Worm (Caenorhabditis elegans) whole organism, mixed stage, embryonic: ENCODE measurements around the gene srw-119.
"Not testable (repeated sequence)": the region's sequence is repeated elsewhere in the genome, so short reads cannot be mapped to it uniquely, and the experiment has no call there.

ENCODE experiments used
- M03D4.4 ChIP-seq: sonication (generic microtip); optimal IDR thresholded peaks from 2 replicates; lab custom pipeline; 2017; ENCODE audit warnings: mild to moderate bottlenecking, missing genetic modification characterization, missing compliant biosample characterization
- bed-3 ChIP-seq: fragments of 200-800 bp; sonication (Bioruptor generic); optimal IDR thresholded peaks from 3 replicates; lab custom pipeline; 2018; ENCODE audit warnings: mild to moderate bottlenecking, missing genetic modification characterization, moderate library complexity, missing compliant biosample characterization
- blmp-1 ChIP-seq: fragments of 150-350 bp; optimal IDR thresholded peaks from 2 replicates; lab custom pipeline; 2014; ENCODE audit warnings: missing biosample characterization, missing genetic modification characterization
- ceh-43 ChIP-seq: fragments of 200-800 bp; sonication (Bioruptor generic); optimal IDR thresholded peaks from 2 replicates; lab custom pipeline; 2018; ENCODE audit warnings: mild to moderate bottlenecking, missing genetic modification characterization, moderate library complexity, missing compliant biosample characterization
- ceh-83 ChIP-seq: fragments of 200-800 bp; sonication (Bioruptor generic); optimal IDR thresholded peaks from 2 replicates; lab custom pipeline; 2018; ENCODE audit warnings: mild to moderate bottlenecking, missing genetic modification characterization, missing compliant biosample characterization
- ces-1 ChIP-seq: fragments of 150-350 bp; optimal IDR thresholded peaks from 2 replicates; lab custom pipeline; 2014; ENCODE audit warnings: missing biosample characterization, missing genetic modification reagents, missing genetic modification characterization
- drap-1 ChIP-seq: fragments of 200-800 bp; sonication (Bioruptor generic); optimal IDR thresholded peaks from 3 replicates; lab custom pipeline; 2018; ENCODE audit warnings: mild to moderate bottlenecking, missing genetic modification characterization, missing compliant biosample characterization
- elt-3 ChIP-seq: fragments of 150-350 bp; optimal IDR thresholded peaks from 2 replicates; lab custom pipeline; 2014; ENCODE audit warnings: missing biosample characterization, missing genetic modification characterization
- flh-1 ChIP-seq: fragments of 200-800 bp; sonication (Bioruptor generic); optimal IDR thresholded peaks from 2 replicates; lab custom pipeline; 2018; ENCODE audit warnings: mild to moderate bottlenecking, missing genetic modification characterization, moderate library complexity, missing compliant biosample characterization
- ham-2 ChIP-seq: fragments of 200-800 bp; sonication (Bioruptor generic); optimal IDR thresholded peaks from 2 replicates; lab custom pipeline; 2018; ENCODE audit warnings: mild to moderate bottlenecking, missing genetic modification characterization, missing compliant biosample characterization
- hlh-1 ChIP-seq: fragments of 150-350 bp; optimal IDR thresholded peaks from 2 replicates; lab custom pipeline; 2014; ENCODE audit warnings: missing biosample characterization, missing genetic modification reagents, missing genetic modification characterization
- lsy-2 ChIP-seq: fragments of 150-350 bp; optimal IDR thresholded peaks from 2 replicates; lab custom pipeline; 2014; ENCODE audit warnings: missing biosample characterization, missing genetic modification characterization
- mab-5 ChIP-seq: fragments of 150-350 bp; optimal IDR thresholded peaks from 2 replicates; lab custom pipeline; 2014; ENCODE audit warnings: missing biosample characterization, missing genetic modification characterization
- mls-2 ChIP-seq: sonication (generic microtip); optimal IDR thresholded peaks from 2 replicates; lab custom pipeline; 2016; ENCODE audit warnings: mild to moderate bottlenecking, missing genetic modification characterization, moderate library complexity, missing compliant biosample characterization
- nhr-12 ChIP-seq: fragments of 150-350 bp; optimal IDR thresholded peaks from 2 replicates; lab custom pipeline; 2014; ENCODE audit warnings: missing biosample characterization, missing genetic modification characterization
- nhr-2 ChIP-seq: fragments of 150-350 bp; optimal IDR thresholded peaks from 2 replicates; lab custom pipeline; 2014; ENCODE audit warnings: missing biosample characterization, missing genetic modification characterization
- nhr-237 ChIP-seq: fragments of 150-350 bp; optimal IDR thresholded peaks from 2 replicates; lab custom pipeline; 2014; ENCODE audit warnings: missing biosample characterization, missing genetic modification characterization
- nhr-28 ChIP-seq: fragments of 150-350 bp; optimal IDR thresholded peaks from 2 replicates; lab custom pipeline; 2014; ENCODE audit warnings: missing biosample characterization, missing genetic modification characterization
- nhr-76 ChIP-seq: sonication (generic microtip); optimal IDR thresholded peaks from 2 replicates; lab custom pipeline; 2017; ENCODE audit warnings: missing biosample characterization, missing genetic modification characterization
- pha-4 ChIP-seq: fragments of 150-350 bp; optimal IDR thresholded peaks from 2 replicates; lab custom pipeline; 2018; ENCODE audit warnings: missing biosample characterization, missing genetic modification reagents, missing genetic modification characterization
- sem-2 ChIP-seq: fragments of 200-800 bp; sonication (Bioruptor generic); optimal IDR thresholded peaks from 2 replicates; lab custom pipeline; 2018; ENCODE audit warnings: mild to moderate bottlenecking, missing genetic modification characterization, missing compliant biosample characterization
- snpc-4 ChIP-seq: fragments of 150-350 bp; optimal IDR thresholded peaks from 2 replicates; lab custom pipeline; 2014; ENCODE audit warnings: missing biosample characterization, missing genetic modification characterization
- sptf-1 ChIP-seq: sonication (generic microtip); optimal IDR thresholded peaks from 2 replicates; lab custom pipeline; 2017; ENCODE audit warnings: mild to moderate bottlenecking, missing genetic modification characterization, moderate library complexity, missing compliant biosample characterization
- tbx-8 ChIP-seq: fragments of 200-800 bp; sonication (Bioruptor generic); optimal IDR thresholded peaks from 2 replicates; lab custom pipeline; 2018; ENCODE audit warnings: mild to moderate bottlenecking, missing genetic modification characterization, moderate library complexity, missing compliant biosample characterization
- unc-120 ChIP-seq: sonication (generic microtip); optimal IDR thresholded peaks from 2 replicates; lab custom pipeline; 2017; ENCODE audit warnings: missing genetic modification characterization, missing compliant biosample characterization; ENCODE audit not compliant: poor library complexity, severe bottlenecking
- ztf-11 ChIP-seq: fragments of 150-350 bp; optimal IDR thresholded peaks from 2 replicates; lab custom pipeline; 2014; ENCODE audit warnings: missing biosample characterization, missing genetic modification characterization

The srw-119 gene

ce11 chrV:2964786-2965185 lies 34.9 kb downstream of the srw-119 start, which contains the start of gene srh-88:
Gene srh-88 (minus strand): TSS chrV:2964886.
- no peak for TF ChIP-seq M03D4.4
- no peak for TF ChIP-seq mab-5 (tag; lab: Kevin White, UChicago)
- no peak for TF ChIP-seq ces-1
- no peak for TF ChIP-seq blmp-1 (tag; lab: Kevin White, UChicago)
- TF ChIP-seq flh-1 (GFP tag; lab: Kevin White, UChicago) = no peak
- TF ChIP-seq drap-1 (GFP tag; lab: Kevin White, UChicago) = no peak
- no peak for TF ChIP-seq snpc-4
- no peak for TF ChIP-seq nhr-2 (tag; lab: Kevin White, UChicago)
- no peak for TF ChIP-seq unc-120

- TF ChIP-seq nhr-28 (tag; lab: Kevin White, UChicago) (no peak), mab-5 (tag; lab: Kevin White, UChicago) (no peak), sptf-1 (tag; lab: Kevin White, UChicago) (no peak), flh-1 (GFP tag; lab: Kevin White, UChicago) (no peak), hlh-1 (no peak), nhr-2 (tag; lab: Kevin White, UChicago) (no peak), lsy-2 (no peak), pha-4 (tag; lab: Kevin White, UChicago) (no peak), ces-1 (no peak), nhr-76 (tag; lab: Kevin White, UChicago) (no peak), tbx-8 (GFP tag; lab: Kevin White, UChicago) (no peak), nhr-12 (no peak), ham-2 (GFP tag; lab: Kevin White, UChicago) (no peak), elt-3 (no peak), bed-3 (GFP tag; lab: Kevin White, UChicago) (no peak), nhr-237 (tag; lab: Kevin White, UChicago) (no peak), mls-2 (tag; lab: Kevin White, UChicago) (no peak)
These were observed 36.7 kb downstream of the srw-119 start, which contains the start of gene srw-138 for ce11 chrV:2962960-2963359. Gene srw-138 (minus strand): TSS chrV:2963060.

ce11 chrV:2960894-2961293 lies 38.7 kb downstream of the srw-119 start, which contains the start of gene srw-144:
Gene srw-144 (minus strand): TSS chrV:2960994.
- TF ChIP-seq snpc-4 = no peak
- no peak for TF ChIP-seq flh-1 (GFP tag; lab: Kevin White, UChicago)
- TF ChIP-seq hlh-1 = no peak

ce11 chrV:2958202-2958601 lies 41.4 kb downstream of the srw-119 start, which contains the start of gene srw-142:
Gene srw-142 (minus strand): TSS chrV:2958302.
- no peak for TF ChIP-seq ceh-43 (GFP tag; lab: Kevin White, UChicago)
- no peak for TF ChIP-seq elt-3
- no peak for TF ChIP-seq nhr-237 (tag; lab: Kevin White, UChicago)
- TF ChIP-seq blmp-1 (tag; lab: Kevin White, UChicago) = no peak
- TF ChIP-seq, all 35 proteins: peak for 0

ce11 chrV:2955342-2955741 lies 44.3 kb downstream of the srw-119 start, which contains the start of gene srh-248:
Gene srh-248 (minus strand): TSS chrV:2955442.
- not testable (repeated sequence) for TF ChIP-seq nhr-237 (tag; lab: Kevin White, UChicago); tbx-8 (GFP tag; lab: Kevin White, UChicago); nhr-28 (tag; lab: Kevin White, UChicago)

ce11 chrV:2952102-2952501 lies 47.5 kb downstream of the srw-119 start, which contains the start of gene srw-122:
Gene srw-122 (minus strand): TSS chrV:2952202.
- TF ChIP-seq sem-2 (GFP tag; lab: Kevin White, UChicago); ztf-11 (tag; lab: Kevin White, UChicago); ceh-83 (GFP tag; lab: Kevin White, UChicago): not testable (repeated sequence)
